Worm (Caenorhabditis elegans) whole organism, young adult: ENCODE data around the gene T25B9.5.

Source experiments
- B0035.1 ChIP-seq: sonication (generic microtip); optimal IDR thresholded peaks from 2 replicates; lab custom pipeline; 2016; ENCODE audit warnings: missing genetic modification characterization, mild to moderate bottlenecking, missing compliant biosample characterization, missing genotype, missing genetic modification reagents
- D2030.7 ChIP-seq: fragments of 200-800 bp; sonication (Bioruptor generic); IDR thresholded peaks from 2 replicates; pipeline ENCODE4 v1.3.6; 2022; ENCODE audit warnings: missing genetic modification reagents, missing genetic modification characterization, missing compliant biosample characterization
- F23B12.7 ChIP-seq: sonication (generic microtip); optimal IDR thresholded peaks from 2 replicates; lab custom pipeline; 2017; ENCODE audit warnings: missing genetic modification characterization, mild to moderate bottlenecking, missing compliant biosample characterization, antibody characterized with exemption, moderate library complexity; ENCODE audit not compliant: insufficient read depth
- F39B2.1 ChIP-seq: fragments of 200-800 bp; sonication (Bioruptor generic); IDR thresholded peaks from 2 replicates; pipeline ENCODE4 v1.3.6; 2022; ENCODE audit warnings: missing genetic modification reagents, missing genetic modification characterization, missing compliant biosample characterization
- F52B5.7 ChIP-seq: sonication (generic microtip); optimal IDR thresholded peaks from 2 replicates; lab custom pipeline; 2016; ENCODE audit warnings: mild to moderate bottlenecking, missing genetic modification characterization, missing compliant biosample characterization
- F55B11.4 ChIP-seq: sonication (generic microtip); optimal IDR thresholded peaks from 2 replicates; lab custom pipeline; 2016; ENCODE audit warnings: missing compliant biosample characterization, missing genetic modification characterization, borderline replicate concordance; ENCODE audit not compliant: insufficient read depth
- F57A8.1 ChIP-seq: fragments of 200-800 bp; sonication (Bioruptor generic); optimal IDR thresholded peaks from 2 replicates; lab custom pipeline; 2018; ENCODE audit warnings: mild to moderate bottlenecking, missing genetic modification characterization, moderate library complexity, missing compliant biosample characterization
- T07F8.4 ChIP-seq: sonication (generic microtip); optimal IDR thresholded peaks from 2 replicates; lab custom pipeline; 2016; ENCODE audit warnings: mild to moderate bottlenecking, missing genetic modification characterization, moderate library complexity, missing compliant biosample characterization
- Y79H2A.3 ChIP-seq: fragments of 200-800 bp; sonication (Bioruptor generic); conservative IDR thresholded peaks from 2 replicates; pipeline ENCODE4 v1.3.6; 2022; ENCODE audit warnings: missing genetic modification reagents, missing genetic modification characterization, missing compliant biosample characterization
- ZK185.1 ChIP-seq: sonication (generic microtip); optimal IDR thresholded peaks from 2 replicates; lab custom pipeline; 2016; ENCODE audit warnings: mild to moderate bottlenecking, missing genetic modification characterization, missing compliant biosample characterization; ENCODE audit not compliant: poor library complexity, severe bottlenecking
- attf-3 ChIP-seq: fragments of 200-800 bp; sonication (Bioruptor generic); conservative IDR thresholded peaks from 2 replicates; pipeline ENCODE4 v1.3.6; 2022; ENCODE audit warnings: missing genetic modification reagents, missing genetic modification characterization, missing compliant biosample characterization
- bed-1 ChIP-seq: fragments of 200-800 bp; sonication (Bioruptor generic); IDR thresholded peaks from 2 replicates; pipeline ENCODE4 v1.3.6; 2022; ENCODE audit warnings: missing genetic modification reagents, missing genetic modification characterization, missing compliant biosample characterization
- cebp-1 ChIP-seq, 2 experiments: fragments of 200-800 bp in 1 of 2; sonication (Bioruptor generic) in 1 of 2; sonication (generic microtip) in 1 of 2; IDR thresholded peaks in 1 of 2; optimal IDR thresholded peaks in 1 of 2; 2 replicates each; pipeline versions ENCODE4 v1.3.6 to Lab custom; 2017 to 2022; ENCODE audit warnings: missing compliant biosample characterization in 2 of 2, missing genetic modification characterization in 2 of 2, mild to moderate bottlenecking in 1 of 2, missing genetic modification reagents in 1 of 2, moderate library complexity in 1 of 2
- ceh-40 ChIP-seq: fragments of 200-800 bp; sonication (Bioruptor generic); IDR thresholded peaks from 2 replicates; pipeline ENCODE4 v1.3.6; 2022; ENCODE audit warnings: missing genetic modification characterization, missing compliant biosample characterization
- ceh-58 ChIP-seq: fragments of 200-800 bp; sonication (Bioruptor generic); IDR thresholded peaks from 2 replicates; pipeline ENCODE4 v1.3.6; 2022; ENCODE audit warnings: missing genetic modification characterization, missing compliant biosample characterization
- ceh-91 ChIP-seq: fragments of 200-800 bp; sonication (Bioruptor generic); IDR thresholded peaks from 2 replicates; pipeline ENCODE4 v1.3.6; 2022; ENCODE audit warnings: missing genetic modification reagents, missing genetic modification characterization, missing compliant biosample characterization
- die-1 ChIP-seq: sonication (generic microtip); optimal IDR thresholded peaks from 2 replicates; lab custom pipeline; 2016; ENCODE audit warnings: missing genotype, mild to moderate bottlenecking, missing genetic modification characterization, missing compliant biosample characterization
- efl-1 ChIP-seq: fragments of 150-350 bp; optimal IDR thresholded peaks from 2 replicates; lab custom pipeline; 2014; ENCODE audit warnings: missing biosample characterization, missing genetic modification reagents, missing genetic modification characterization
- hlh-12 ChIP-seq: sonication (generic microtip); optimal IDR thresholded peaks from 2 replicates; lab custom pipeline; 2016; ENCODE audit warnings: missing genetic modification characterization, missing compliant biosample characterization
- hrde-1 ChIP-seq: sonication (generic microtip); optimal IDR thresholded peaks from 2 replicates; lab custom pipeline; 2016; ENCODE audit warnings: missing genetic modification characterization, mild to moderate bottlenecking, missing compliant biosample characterization, moderate library complexity, missing genotype, missing genetic modification reagents, borderline replicate concordance
- hsf-1 ChIP-seq: fragments of 200-800 bp; sonication (Bioruptor generic); IDR thresholded peaks from 2 replicates; pipeline ENCODE4 v1.3.6; 2022; ENCODE audit warnings: missing genetic modification reagents, missing genetic modification characterization, missing compliant biosample characterization
- let-607 ChIP-seq, 2 experiments: fragments of 200-800 bp in 1 of 2; sonication (Bioruptor generic) in 1 of 2; sonication (generic microtip) in 1 of 2; optimal IDR thresholded peaks; 2 replicates each; lab custom pipeline; 2016 to 2018; ENCODE audit warnings: mild to moderate bottlenecking in 2 of 2, missing compliant biosample characterization in 2 of 2, missing genetic modification characterization in 2 of 2, moderate library complexity in 2 of 2, missing genotype in 1 of 2
- lin-26 ChIP-seq: fragments of 200-800 bp; sonication (Bioruptor generic); IDR thresholded peaks from 2 replicates; pipeline ENCODE4 v1.3.6; 2022; ENCODE audit warnings: missing genetic modification reagents, missing genetic modification characterization, missing compliant biosample characterization
- lin-40 ChIP-seq: sonication (generic microtip); optimal IDR thresholded peaks from 2 replicates; lab custom pipeline; 2016; ENCODE audit warnings: missing genetic modification characterization, mild to moderate bottlenecking, missing compliant biosample characterization, missing genotype, missing genetic modification reagents
- lin-54 ChIP-seq: fragments of 200-800 bp; sonication (Bioruptor generic); optimal IDR thresholded peaks from 2 replicates; lab custom pipeline; 2018; ENCODE audit warnings: mild to moderate bottlenecking, missing genetic modification characterization, missing compliant biosample characterization
- madf-3 ChIP-seq: fragments of 200-800 bp; sonication (Bioruptor generic); IDR thresholded peaks from 2 replicates; pipeline ENCODE4 v1.3.6; 2022; ENCODE audit warnings: missing genetic modification reagents, missing genetic modification characterization, missing compliant biosample characterization
- mel-28 ChIP-seq: sonication (generic microtip); optimal IDR thresholded peaks from 2 replicates; lab custom pipeline; 2016; ENCODE audit warnings: borderline replicate concordance, mild to moderate bottlenecking, missing genetic modification characterization, missing compliant biosample characterization
- nfyb-1 ChIP-seq: fragments of 200-800 bp; sonication (Bioruptor generic); IDR thresholded peaks from 2 replicates; pipeline ENCODE4 v1.3.6; 2022; ENCODE audit warnings: missing genetic modification reagents, missing genetic modification characterization, missing compliant biosample characterization
- nhr-27 ChIP-seq: fragments of 200-800 bp; sonication (Bioruptor generic); optimal IDR thresholded peaks from 2 replicates; lab custom pipeline; 2018; ENCODE audit warnings: mild to moderate bottlenecking, missing genetic modification characterization, moderate library complexity, missing compliant biosample characterization
- rcor-1 ChIP-seq: fragments of 200-800 bp; sonication (Bioruptor generic); IDR thresholded peaks from 2 replicates; pipeline ENCODE4 v1.3.6; 2022; ENCODE audit warnings: missing genetic modification reagents, missing genetic modification characterization, missing compliant biosample characterization
- rec-8 ChIP-seq, 2 experiments: sonication (generic microtip); optimal IDR thresholded peaks; 2 replicates each; lab custom pipeline; 2016; ENCODE audit warnings: mild to moderate bottlenecking in 2 of 2, missing genetic modification characterization in 2 of 2, missing genetic modification reagents in 2 of 2, missing genotype in 2 of 2, missing biosample characterization in 1 of 2, missing compliant biosample characterization in 1 of 2, moderate library complexity in 1 of 2
- rpc-1 ChIP-seq, 2 experiments: fragments of 150-350 bp in 1 of 2; sonication (generic microtip) in 1 of 2; optimal IDR thresholded peaks; 2 replicates each; lab custom pipeline; 2014 to 2018; ENCODE audit warnings: missing biosample characterization in 1 of 2, missing genetic modification characterization in 1 of 2, missing genetic modification reagents in 1 of 2, missing genotype in 1 of 2
- snpc-1.1 ChIP-seq: sonication (generic microtip); optimal IDR thresholded peaks from 2 replicates; lab custom pipeline; 2017; ENCODE audit warnings: missing genetic modification characterization, mild to moderate bottlenecking, missing compliant biosample characterization, antibody characterized with exemption, moderate library complexity, missing genotype, missing genetic modification reagents; ENCODE audit not compliant: insufficient read depth
- snpc-1.3 ChIP-seq: sonication (generic microtip); optimal IDR thresholded peaks from 2 replicates; lab custom pipeline; 2017; ENCODE audit warnings: missing genetic modification characterization, mild to moderate bottlenecking, missing compliant biosample characterization, antibody characterized with exemption, moderate library complexity, missing genotype, missing genetic modification reagents; ENCODE audit not compliant: insufficient read depth
- snpc-3.4 ChIP-seq: sonication (generic microtip); optimal IDR thresholded peaks from 2 replicates; lab custom pipeline; 2017; ENCODE audit warnings: missing genetic modification characterization, mild to moderate bottlenecking, missing compliant biosample characterization, antibody characterized with exemption, moderate library complexity, missing genotype, missing genetic modification reagents
- unc-62 ChIP-seq: fragments of 150-350 bp; optimal IDR thresholded peaks from 2 replicates; lab custom pipeline; 2014; ENCODE audit warnings: missing biosample characterization, missing genetic modification reagents, missing genetic modification characterization
- ztf-25 ChIP-seq: fragments of 200-800 bp; sonication (Bioruptor generic); IDR thresholded peaks from 2 replicates; pipeline ENCODE4 v1.3.6; 2022; ENCODE audit warnings: missing genetic modification reagents, missing genetic modification characterization, missing compliant biosample characterization
- ztf-26 ChIP-seq: sonication (generic microtip); optimal IDR thresholded peaks from 2 replicates; lab custom pipeline; 2017; ENCODE audit warnings: missing genetic modification characterization, missing compliant biosample characterization
- ztf-28 ChIP-seq: fragments of 200-800 bp; sonication (Bioruptor generic); IDR thresholded peaks from 2 replicates; pipeline ENCODE4 v1.3.6; 2022; ENCODE audit warnings: missing genetic modification reagents, missing genetic modification characterization, missing compliant biosample characterization
- ztf-3 ChIP-seq: fragments of 200-800 bp; sonication (Bioruptor generic); optimal IDR thresholded peaks from 2 replicates; lab custom pipeline; 2018; ENCODE audit warnings: mild to moderate bottlenecking, missing genetic modification characterization, missing compliant biosample characterization
- ztf-6 ChIP-seq: fragments of 200-800 bp; sonication (Bioruptor generic); IDR thresholded peaks from 2 replicates; pipeline ENCODE4 v1.3.6; 2022; ENCODE audit warnings: missing genetic modification reagents, missing genetic modification characterization, missing compliant biosample characterization

T25B9.5 gene

DNA sequence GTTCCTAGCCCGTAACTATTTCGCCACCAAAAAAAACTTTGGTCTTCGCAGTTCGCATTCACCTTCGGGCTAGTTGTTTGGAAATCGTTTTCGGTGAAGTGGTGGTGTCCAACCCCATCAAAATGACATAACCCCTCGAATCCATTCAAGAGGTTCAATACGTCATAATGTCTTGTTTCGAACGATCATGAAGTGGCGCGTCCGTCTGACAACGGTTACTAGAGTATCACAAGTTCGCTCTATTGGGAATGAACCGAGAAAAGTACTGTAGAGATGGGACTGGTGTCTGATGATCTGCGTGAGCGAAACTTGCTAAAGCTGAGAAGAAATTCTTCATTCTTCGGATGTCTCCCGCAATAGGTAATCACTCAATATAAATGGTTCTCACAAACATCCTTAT, 26.9 kb downstream of the T25B9.5 start, which contains the start of gene ZC168.2:
ZC168.2 (plus strand) TSS at position 301 of the 400 bp plus-strand sequence.
- no peak for TF ChIP-seq F52B5.7 (tag; lab: Kevin White, UChicago)
- no peak for TF ChIP-seq lin-26 (GFP tag; lab: Robert Waterston, UW)
- no peak for TF ChIP-seq ceh-40 (GFP tag; lab: Robert Waterston, UW)
- no peak for TF ChIP-seq ztf-3 (GFP tag; lab: Kevin White, UChicago)
- no peak for TF ChIP-seq hrde-1 (tag; lab: Kevin White, UChicago)
- TF ChIP-seq ztf-28, result no peak
- TF ChIP-seq F23B12.7, result no peak
- no peak for TF ChIP-seq hsf-1 (GFP tag; lab: Robert Waterston, UW)
- no peak for TF ChIP-seq rpc-1 (optimal IDR thresholded peaks at IDR 0.05; lab: Kevin White, UChicago)
- TF ChIP-seq rpc-1 (tag; optimal IDR thresholded peaks at IDR 0.05; lab: Kevin White, UChicago), result no peak
- TF ChIP-seq F55B11.4, result no peak
- no peak for TF ChIP-seq lin-54 (GFP tag; lab: Kevin White, UChicago)
- TF ChIP-seq nfyb-1, result no peak
- no peak for TF ChIP-seq ceh-91 (GFP tag; lab: Robert Waterston, UW)
- no peak for TF ChIP-seq madf-3 (GFP tag; lab: Robert Waterston, UW)
- TF ChIP-seq rec-8 (tag; optimal IDR thresholded peaks at IDR 0.05; lab: Kevin White, UChicago), result no peak
- no peak for TF ChIP-seq bed-1
- no peak for TF ChIP-seq ZK185.1
- no peak for TF ChIP-seq D2030.7 (GFP tag; lab: Robert Waterston, UW)
- no peak for TF ChIP-seq die-1 (tag; lab: Kevin White, UChicago)
- no peak for TF ChIP-seq B0035.1

DNA sequence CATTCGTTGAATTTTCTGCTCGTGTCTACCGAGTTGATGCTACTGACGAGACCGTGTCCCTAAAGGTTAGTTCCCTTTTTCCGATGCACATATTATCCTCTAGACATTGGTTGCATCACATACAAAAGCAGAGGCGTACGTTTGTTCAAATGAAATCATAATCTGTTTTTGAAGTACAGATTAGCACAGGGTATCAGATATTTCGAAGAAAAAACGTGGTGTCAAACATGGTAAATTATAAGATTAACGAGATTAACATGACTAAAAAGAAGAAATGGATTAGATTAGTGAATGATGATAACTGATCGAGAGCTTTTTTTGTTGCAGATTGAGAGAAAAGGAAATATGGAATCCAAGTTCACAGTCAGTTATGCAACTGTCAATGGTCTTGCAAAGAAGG, 35.7 kb downstream of the T25B9.5 start:
- no peak for TF ChIP-seq rcor-1 (GFP tag; lab: Robert Waterston, UW)
- TF ChIP-seq cebp-1 (GFP tag; IDR thresholded peaks at IDR 0.05; lab: Robert Waterston, UW), result no peak
- no peak for TF ChIP-seq cebp-1 (tag; optimal IDR thresholded peaks at IDR 0.05; lab: Kevin White, UChicago)

DNA sequence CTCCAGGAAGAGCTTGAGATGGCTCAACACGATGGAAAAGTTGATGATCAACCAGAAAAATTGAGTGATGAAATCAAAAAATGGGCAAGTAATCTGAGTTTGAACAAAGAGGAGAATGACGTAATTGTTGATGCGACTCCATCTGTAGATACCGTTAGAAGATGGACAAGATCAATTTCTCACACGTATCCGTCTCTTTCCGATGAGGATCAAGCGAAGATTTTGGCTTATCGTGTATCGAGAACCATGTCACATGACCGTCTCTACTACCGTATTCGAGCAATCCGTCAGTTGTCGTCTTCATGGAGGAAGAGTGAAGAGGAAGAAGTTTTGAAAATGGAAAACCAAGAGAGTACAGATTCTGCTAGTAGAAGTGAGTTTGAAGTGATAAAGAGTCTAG, 36.5 kb downstream of the T25B9.5 start:
- TF ChIP-seq efl-1 (GFP tag; lab: Kevin White, UChicago) (no peak), hlh-12 (no peak), F57A8.1 (no peak), F23B12.7 (no peak), mel-28 (tag; lab: Kevin White, UChicago) (no peak), F39B2.1 (GFP tag; lab: Robert Waterston, UW) (no peak), lin-40 (tag; lab: Kevin White, UChicago) (no peak), ztf-25 (no peak), unc-62 (GFP tag; lab: Kevin White, UChicago) (no peak), T07F8.4 (no peak), snpc-1.1 (no peak), ztf-6 (no peak), lin-54 (GFP tag; lab: Kevin White, UChicago) (no peak), F55B11.4 (no peak), nhr-27 (tag; lab: Kevin White, UChicago) (no peak), F52B5.7 (tag; lab: Kevin White, UChicago) (no peak)
- TF ChIP-seq, all 124 proteins: peak for 0

DNA sequence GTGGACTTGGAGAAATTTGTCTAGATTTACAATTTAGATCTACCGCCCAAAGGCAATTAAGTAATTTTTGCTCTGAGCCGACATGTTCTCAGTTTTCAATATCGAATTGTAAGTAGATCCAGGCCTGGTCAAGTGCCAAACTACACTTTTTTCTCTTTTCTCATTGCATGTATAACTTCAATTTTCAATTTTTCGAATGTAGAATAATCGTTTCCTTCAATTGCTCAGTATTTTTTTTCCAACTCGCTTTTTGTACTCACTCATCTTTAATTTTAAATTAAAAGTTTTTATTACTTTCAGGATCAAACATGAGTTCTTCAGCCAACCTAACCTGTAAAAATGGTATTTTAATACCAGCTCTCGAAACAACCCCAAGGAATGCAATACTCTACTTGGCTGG, 38.2 kb downstream of the T25B9.5 start, which contains the start of gene ncx-3:
ncx-3 (plus strand) TSS at position 301 of the 400 bp plus-strand sequence.
- TF ChIP-seq F55B11.4 (no peak), snpc-3.4 (tag; lab: Kevin White, UChicago) (no peak), attf-3 (no peak), ztf-26 (no peak), ztf-28 (no peak), let-607 (tag; optimal IDR thresholded peaks at IDR 0.05; lab: Kevin White, UChicago) (no peak), Y79H2A.3 (GFP tag; lab: Robert Waterston, UW) (no peak), ceh-58 (no peak), snpc-1.3 (tag; lab: Kevin White, UChicago) (no peak), die-1 (tag; lab: Kevin White, UChicago) (no peak)
